Fruit fly (Drosophila melanogaster): ENCODE measurements around the gene NAAT1.

NAAT1 gene

DNA sequence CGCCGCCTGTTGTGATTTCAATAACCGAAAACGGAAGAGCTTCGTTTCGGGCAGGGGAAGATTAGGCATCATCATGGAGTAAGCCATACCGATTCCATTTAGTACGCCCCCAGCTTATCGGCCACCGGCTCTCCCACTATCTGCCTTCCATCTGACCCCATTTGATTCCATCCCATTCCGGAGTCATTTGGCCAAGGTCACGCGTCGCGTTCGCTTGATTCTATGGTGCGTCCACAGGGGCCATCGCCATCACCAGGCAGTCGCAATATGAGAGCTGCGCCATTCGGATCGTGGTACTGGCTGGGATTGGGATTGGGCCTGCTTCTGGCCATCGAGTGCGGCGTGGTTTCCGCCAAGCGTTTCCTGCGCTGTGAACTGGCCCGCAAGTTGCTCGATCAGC, 16.6 kb upstream of the NAAT1 start, which contains the start of gene CG16756:
Gene CG16756 (plus strand): TSS at position 257 of the 400 bp plus-strand sequence.
- no peak for TF ChIP-seq CG32121 (GFP tag; IDR thresholded peaks at IDR 0.05)
- TF ChIP-seq D1 (tag; optimal IDR thresholded peaks at IDR 0.05) = no peak
- TF ChIP-seq CG14655 (GFP tag; optimal IDR thresholded peaks at IDR 0.05) = no peak
- no peak for TF ChIP-seq CG17806 (tag; optimal IDR thresholded peaks at IDR 0.05)
- no peak for TF ChIP-seq rn (GFP tag; IDR thresholded peaks at IDR 0.05)
- TF ChIP-seq CG15710 (tag; optimal IDR thresholded peaks at IDR 0.05) = no peak
- TF ChIP-seq Pif1B (GFP tag; optimal IDR thresholded peaks at IDR 0.05) = no peak
- TF ChIP-seq CG10348 (GFP tag; IDR thresholded peaks at IDR 0.05) = no peak
- TF ChIP-seq Ets98B (GFP tag; IDR thresholded peaks at IDR 0.05) = no peak
- no peak for TF ChIP-seq CG34367 (tag; optimal IDR thresholded peaks at IDR 0.05)
- TF ChIP-seq CG12605 (GFP tag; IDR thresholded peaks at IDR 0.05) = no peak
- no peak for TF ChIP-seq CG13204 (GFP tag; optimal IDR thresholded peaks at IDR 0.05)
- TF ChIP-seq CG8159 (tag; optimal IDR thresholded peaks at IDR 0.05) = no peak
- no peak for TF ChIP-seq CG4496 (GFP tag; IDR thresholded peaks at IDR 0.05)
- TF ChIP-seq Pif1A (GFP tag; optimal IDR thresholded peaks at IDR 0.05) = no peak
- TF ChIP-seq CG9948 (tag; optimal IDR thresholded peaks at IDR 0.05) = no peak

dm6 chrX:5422251-5422551, 11.6 kb upstream of the NAAT1 start:
- TF ChIP-seq CG15710 (tag; optimal IDR thresholded peaks at IDR 0.05) = no peak
- peak; percentile 93 for TF ChIP-seq EcR (GFP tag; optimal IDR thresholded peaks at IDR 0.05)

DNA sequence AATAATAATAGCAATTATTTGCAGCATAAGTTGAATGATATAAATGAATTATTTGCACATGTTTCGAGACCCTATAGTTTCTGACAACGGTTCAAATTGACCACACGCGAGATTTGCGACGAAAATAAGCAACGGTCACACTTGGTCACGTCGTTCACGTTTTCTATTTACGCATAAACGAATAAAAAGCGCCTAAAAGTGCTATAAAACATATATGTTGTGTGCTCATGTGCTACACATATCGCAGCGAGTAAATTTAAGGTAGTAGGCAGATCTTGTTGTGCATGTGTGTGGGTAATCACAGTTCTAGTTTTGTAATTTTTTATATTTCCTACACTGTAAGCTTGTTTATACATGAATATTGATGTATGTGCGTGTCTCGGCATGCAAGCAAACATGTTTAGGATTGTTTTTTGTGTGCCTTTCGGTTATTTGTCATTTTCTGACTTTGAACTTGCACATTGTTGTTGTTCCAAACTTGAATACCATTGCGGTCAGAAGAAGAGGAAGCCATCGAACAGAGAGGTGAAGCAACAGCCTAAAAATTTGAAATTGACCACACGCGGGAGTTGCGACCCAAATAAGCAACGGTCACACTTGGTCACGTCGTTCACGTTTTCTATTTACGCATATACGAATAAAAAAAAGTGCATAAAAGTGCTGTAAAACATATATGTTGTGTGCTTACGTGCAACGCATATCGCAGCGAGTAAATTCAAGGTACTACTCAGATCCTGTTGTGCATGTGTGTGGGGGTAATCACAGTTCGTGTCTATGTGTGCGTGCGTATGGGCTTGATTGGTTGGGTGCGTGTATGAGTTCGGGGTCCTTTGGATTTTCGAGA, 11.0 kb upstream of the NAAT1 start, which contains the start of gene Usp16-45:
Gene Usp16-45 (plus strand): TSS at position 127 of the 844 bp plus-strand sequence.
- TF ChIP-seq CG8159 (tag; optimal IDR thresholded peaks at IDR 0.05) (no peak), CG4496 (GFP tag; IDR thresholded peaks at IDR 0.05) (no peak), CG34367 (tag; optimal IDR thresholded peaks at IDR 0.05) (no peak), rn (GFP tag; IDR thresholded peaks at IDR 0.05) (no peak), CG32121 (GFP tag; IDR thresholded peaks at IDR 0.05) (no peak), CG15710 (tag; optimal IDR thresholded peaks at IDR 0.05) (no peak), Pif1B (GFP tag; optimal IDR thresholded peaks at IDR 0.05) (no peak), CG8301 (tag; optimal IDR thresholded peaks at IDR 0.05) (no peak), D1 (tag; optimal IDR thresholded peaks at IDR 0.05) (no peak), CG10348 (GFP tag; IDR thresholded peaks at IDR 0.05) (no peak)

- TF ChIP-seq CG9948 (tag; optimal IDR thresholded peaks at IDR 0.05) = no peak
- no peak for TF ChIP-seq Pif1A (GFP tag; optimal IDR thresholded peaks at IDR 0.05)
- TF ChIP-seq CG12605 (GFP tag; IDR thresholded peaks at IDR 0.05) = no peak
- 0 out of 3 replicates have a peak, but pooled peaks have one; percentile 46 for TF ChIP-seq CG4496 (GFP tag; IDR thresholded peaks at IDR 0.05)
- no peak for TF ChIP-seq CG13204 (GFP tag; optimal IDR thresholded peaks at IDR 0.05)
- TF ChIP-seq Ets98B (GFP tag; IDR thresholded peaks at IDR 0.05) = no peak; the same call in 1 of the 2 replicates
- no peak for TF ChIP-seq CG17806 (tag; optimal IDR thresholded peaks at IDR 0.05)
- TF ChIP-seq fd96Ca (GFP tag; IDR thresholded peaks at IDR 0.05) = 0 out of 3 replicates have a peak, but pooled peaks have one; percentile 33
- TF ChIP-seq D1 (tag; optimal IDR thresholded peaks at IDR 0.05) = no peak
Observed at dm6 chrX:5420568-5421019, 9.9 kb upstream of the NAAT1 start, which contains the start of gene spoon. TSS of gene spoon (minus strand) at chrX:5420867.

DNA sequence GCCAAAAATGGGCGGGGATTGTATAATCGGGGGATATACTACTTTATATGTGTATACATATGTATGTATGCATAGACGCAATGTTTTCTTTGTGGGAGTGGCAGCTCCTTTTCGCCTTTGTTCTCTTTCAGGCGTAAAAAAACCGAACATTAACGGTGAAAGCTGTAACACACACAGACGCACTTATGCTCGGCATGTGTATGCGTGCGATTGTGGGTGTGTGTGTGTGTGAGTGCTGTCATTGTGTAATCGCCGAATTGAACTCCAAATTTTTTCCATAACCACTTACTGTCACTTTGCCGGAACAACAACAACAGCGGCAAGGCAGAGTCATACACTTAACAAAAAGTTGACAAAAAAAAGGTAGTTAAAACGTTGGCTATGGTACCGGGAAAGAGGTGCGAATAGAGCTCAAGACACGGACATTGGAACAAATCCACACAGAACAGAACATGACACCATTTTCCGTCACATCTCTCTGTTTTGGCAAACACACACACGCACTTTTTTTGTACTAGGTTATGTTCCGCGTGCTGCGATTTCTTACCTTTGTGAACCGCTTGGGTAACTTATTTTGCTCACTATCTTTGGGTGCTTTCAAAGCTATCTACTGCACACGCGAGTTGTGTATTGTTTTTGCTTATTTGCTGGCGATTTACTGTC, 9.4 kb upstream of the NAAT1 start:
- TF ChIP-seq D1 (tag; optimal IDR thresholded peaks at IDR 0.05) (no peak), fd96Ca (GFP tag; IDR thresholded peaks at IDR 0.05) (no peak), CG8301 (tag; optimal IDR thresholded peaks at IDR 0.05) (no peak), Ets98B (GFP tag; IDR thresholded peaks at IDR 0.05) (no peak), CG12605 (GFP tag; IDR thresholded peaks at IDR 0.05) (no peak)

- TF ChIP-seq CG9948 (tag; optimal IDR thresholded peaks at IDR 0.05) = peak; percentile 27
- TF ChIP-seq EcR (GFP tag; optimal IDR thresholded peaks at IDR 0.05) = no peak
- peak; percentile 69; the same call in 2 of the 3 replicates for TF ChIP-seq CG4496 (GFP tag; IDR thresholded peaks at IDR 0.05)
- peak; percentile 65 for TF ChIP-seq CG32121 (GFP tag; IDR thresholded peaks at IDR 0.05)
- TF ChIP-seq rn (GFP tag; IDR thresholded peaks at IDR 0.05) = 0 out of 2 replicates have a peak, but pooled peaks have one; percentile 27
- TF ChIP-seq CG15710 (tag; optimal IDR thresholded peaks at IDR 0.05) = peak; percentile 37
- TF ChIP-seq CG8159 (tag; optimal IDR thresholded peaks at IDR 0.05) = peak; percentile 32
- no peak for TF ChIP-seq gl (tag; optimal IDR thresholded peaks at IDR 0.05)
- TF ChIP-seq CG8301 (tag; optimal IDR thresholded peaks at IDR 0.05) = peak; percentile 61
- TF ChIP-seq CG12605 (GFP tag; IDR thresholded peaks at IDR 0.05) = peak; percentile 42; the same call in 1 of the 2 replicates
- peak; percentile 40 for TF ChIP-seq Pif1A (GFP tag; optimal IDR thresholded peaks at IDR 0.05)
- TF ChIP-seq D1 (tag; optimal IDR thresholded peaks at IDR 0.05) = no peak
- TF ChIP-seq CG17806 (tag; optimal IDR thresholded peaks at IDR 0.05) = peak; percentile 8
- TF ChIP-seq CG10348 (GFP tag; IDR thresholded peaks at IDR 0.05) = no peak
- TF ChIP-seq Pif1B (GFP tag; optimal IDR thresholded peaks at IDR 0.05) = peak; percentile 29
- TF ChIP-seq Snoo (tag; optimal IDR thresholded peaks at IDR 0.05) = no peak
- TF ChIP-seq Ets98B (GFP tag; IDR thresholded peaks at IDR 0.05) = peak; percentile 53
- TF ChIP-seq CG13204 (GFP tag; optimal IDR thresholded peaks at IDR 0.05) = no peak
- TF ChIP-seq CG14655 (GFP tag; optimal IDR thresholded peaks at IDR 0.05) = no peak
- peak; percentile 8 for TF ChIP-seq CG34367 (tag; optimal IDR thresholded peaks at IDR 0.05)
- peak; percentile 64; the same call in 1 of the 3 replicates for TF ChIP-seq fd96Ca (GFP tag; IDR thresholded peaks at IDR 0.05)
Observed at dm6 chrX:5419045-5419901, 8.6 kb upstream of the NAAT1 start.

Measured in whole organism, pupa.